Fruit fly (Drosophila melanogaster) whole organism: Measurements from ENCODE around the gene CG13457.

Experiments
- CG8478 ChIP-seq: fragments of >200 bp; optimal IDR thresholded peaks from 2 replicates; lab custom pipeline; 2018; ENCODE audit warnings: inconsistent platforms
- Dll ChIP-seq: fragments of >200 bp; optimal IDR thresholded peaks from 2 replicates; lab custom pipeline; 2017
- psq ChIP-seq: fragments of >200 bp; optimal IDR thresholded peaks from 2 replicates; lab custom pipeline; 2017

DNA sequence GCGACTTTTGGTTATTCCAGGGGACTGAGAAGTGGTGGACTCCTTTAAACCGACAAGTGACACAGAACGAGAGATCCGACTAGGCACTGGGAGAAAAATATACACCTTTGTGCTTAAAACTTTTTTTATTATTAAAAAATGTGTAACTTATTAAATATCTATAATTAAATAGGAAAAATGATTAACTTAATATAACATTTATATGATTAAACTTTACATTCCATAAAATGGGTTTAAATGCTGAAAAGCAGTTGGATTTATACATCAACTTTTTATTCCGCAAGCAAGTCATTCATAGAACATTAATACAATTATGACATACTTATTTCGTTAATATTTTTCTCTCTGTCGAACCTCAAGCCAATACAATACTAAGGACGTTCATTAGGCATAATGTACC is 42.9 kb upstream of the CG13457 start:
- TF ChIP-seq psq = no peak
- no peak for TF ChIP-seq CG8478 (lab: Kevin White, UChicago)
- no peak for TF ChIP-seq Dll
